Worm (Caenorhabditis elegans): ENCODE data around the gene C02G6.2.

C02G6.2 gene

DNA sequence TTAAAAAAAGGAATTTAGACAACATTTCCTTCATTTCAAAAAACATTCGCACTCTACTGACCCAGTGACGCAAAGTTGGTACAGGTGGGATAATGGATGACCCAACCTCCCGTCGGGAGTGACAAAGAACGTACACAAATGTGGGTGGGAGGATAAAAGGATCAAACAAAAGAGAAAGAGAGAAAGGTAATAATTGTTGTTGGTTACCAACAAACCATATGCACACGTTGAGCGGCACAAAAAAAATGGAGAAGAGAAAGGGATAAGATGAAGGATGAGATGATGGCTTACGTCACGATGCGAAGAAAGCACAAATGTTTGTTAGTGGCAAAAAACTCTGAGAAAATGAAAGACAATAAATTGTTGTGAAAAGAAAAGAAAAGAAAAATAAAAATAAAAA lies 20.2 kb upstream of the C02G6.2 start:
- TF ChIP-seq Y22D7AL.16 (tag; optimal IDR thresholded peaks at IDR 0.05) (no peak), ztf-16 (tag; optimal IDR thresholded peaks at IDR 0.05) (no peak), sox-2 (GFP tag; IDR thresholded peaks at IDR 0.05) (peak; percentile 26; the same call in 1 of the 2 replicates), ceh-22 (tag; optimal IDR thresholded peaks at IDR 0.05) (no peak), elt-4 (tag; optimal IDR thresholded peaks at IDR 0.05) (no peak), fax-1 (tag; optimal IDR thresholded peaks at IDR 0.05) (no peak)

ce11 chrV:5852084-5852483 lies 19.8 kb upstream of the C02G6.2 start:
- TF ChIP-seq unc-42 (tag; optimal IDR thresholded peaks at IDR 0.05): peak; percentile 68
- no peak for TF ChIP-seq Y22D7AL.16 (tag; optimal IDR thresholded peaks at IDR 0.05)

ce11 chrV:5862479-5863188 lies 9.2 kb upstream of the C02G6.2 start, which contains the start of gene F26F12.8:
Gene F26F12.8 (minus strand): TSS chrV:5862529.
- TF ChIP-seq ceh-22 (tag; optimal IDR thresholded peaks at IDR 0.05) (no peak), hlh-15 (tag; optimal IDR thresholded peaks at IDR 0.05) (no peak), syd-9 (tag; optimal IDR thresholded peaks at IDR 0.05) (no peak), npax-4 (tag; optimal IDR thresholded peaks at IDR 0.05) (no peak), ceh-6 (GFP tag; optimal IDR thresholded peaks at IDR 0.05) (no peak), fax-1 (tag; optimal IDR thresholded peaks at IDR 0.05) (no peak), zip-5 (tag; optimal IDR thresholded peaks at IDR 0.05) (no peak), lin-11 (tag; optimal IDR thresholded peaks at IDR 0.05) (no peak), ceh-14 (tag; optimal IDR thresholded peaks at IDR 0.05) (no peak), nfya-1 (tag; optimal IDR thresholded peaks at IDR 0.05) (no peak), gmeb-2 (tag; optimal IDR thresholded peaks at IDR 0.05) (no peak), elt-2 (tag; optimal IDR thresholded peaks at IDR 0.05) (no peak), sdc-2 (tag; optimal IDR thresholded peaks at IDR 0.05) (no peak), ztf-16 (tag; optimal IDR thresholded peaks at IDR 0.05) (no peak)

ce11 chrV:5865085-5865484 lies 6.8 kb upstream of the C02G6.2 start, which contains the start of gene F26F12.5:
Gene F26F12.5 (minus strand): TSS chrV:5865185.
- TF ChIP-seq sox-4 (tag; optimal IDR thresholded peaks at IDR 0.05) (no peak), lin-11 (tag; optimal IDR thresholded peaks at IDR 0.05) (no peak), C38D4.7 (GFP tag; optimal IDR thresholded peaks at IDR 0.05) (no peak), elt-4 (tag; optimal IDR thresholded peaks at IDR 0.05) (no peak), unc-3 (GFP tag; conservative IDR thresholded peaks at IDR 0.05) (no peak), unc-3 (tag; optimal IDR thresholded peaks at IDR 0.05) (no peak), ceh-45 (GFP tag; IDR thresholded peaks at IDR 0.05) (no peak)

- TF ChIP-seq madf-2 (tag; optimal IDR thresholded peaks at IDR 0.05): no peak
- TF ChIP-seq nhr-11 (tag; optimal IDR thresholded peaks at IDR 0.05): no peak
- TF ChIP-seq sox-4 (tag; optimal IDR thresholded peaks at IDR 0.05): no peak
Measured at ce11 chrV:5869227-5869626, 2.6 kb upstream of the C02G6.2 start, which contains the start of gene F26F12.4. Gene F26F12.4 (minus strand): TSS chrV:5869327.

DNA sequence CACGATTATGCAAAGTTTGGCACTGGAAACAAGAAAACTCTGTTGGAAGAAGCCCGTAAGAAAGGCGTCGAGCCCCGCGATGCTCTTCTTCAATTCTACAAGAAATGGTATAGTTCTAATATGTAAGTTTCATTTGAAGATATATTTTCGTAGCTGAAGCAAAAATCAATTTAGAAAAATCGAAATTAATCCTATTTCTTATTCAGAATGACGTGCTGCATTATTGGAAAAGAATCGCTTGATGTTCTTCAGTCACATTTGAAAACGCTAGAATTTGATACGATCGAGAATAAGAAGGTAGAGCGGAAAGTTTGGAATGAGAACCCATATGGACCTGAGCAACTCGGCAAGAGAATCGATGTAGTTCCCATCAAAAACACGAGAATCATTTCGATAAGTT lies 5.1 kb downstream of the C02G6.2 start:
- TF ChIP-seq sox-4 (tag; optimal IDR thresholded peaks at IDR 0.05): no peak
- TF ChIP-seq pag-3 (tag; optimal IDR thresholded peaks at IDR 0.05; ENCODE audit: borderline replicate concordance): no peak
- no peak for TF ChIP-seq ama-1 (optimal IDR thresholded peaks at IDR 0.05)
- no peak for TF ChIP-seq ceh-30 (tag; optimal IDR thresholded peaks at IDR 0.05)
- TF ChIP-seq odd-2 (tag; optimal IDR thresholded peaks at IDR 0.05): no peak
- no peak for TF ChIP-seq pqm-1 (tag; optimal IDR thresholded peaks at IDR 0.05)
- no peak for TF ChIP-seq ets-4 (tag; optimal IDR thresholded peaks at IDR 0.05)
- no peak for TF ChIP-seq tbx-2 (tag; optimal IDR thresholded peaks at IDR 0.05)
- no peak for TF ChIP-seq ceh-24 (tag; optimal IDR thresholded peaks at IDR 0.05)
- TF ChIP-seq ztf-16 (tag; optimal IDR thresholded peaks at IDR 0.05): no peak
- no peak for TF ChIP-seq nfya-1 (tag; optimal IDR thresholded peaks at IDR 0.05)
- no peak for TF ChIP-seq hlh-8 (tag; optimal IDR thresholded peaks at IDR 0.05)
- TF ChIP-seq ceh-18 (tag; optimal IDR thresholded peaks at IDR 0.05): no peak
- TF ChIP-seq ceh-6 (GFP tag; optimal IDR thresholded peaks at IDR 0.05): no peak
- TF ChIP-seq pat-9 (tag; optimal IDR thresholded peaks at IDR 0.05): no peak
- no peak for TF ChIP-seq hlh-13 (GFP tag; optimal IDR thresholded peaks at IDR 0.05)
